Worm (Caenorhabditis elegans): Measurements from ENCODE around the gene nspg-5.

nspg-5 gene

DNA sequence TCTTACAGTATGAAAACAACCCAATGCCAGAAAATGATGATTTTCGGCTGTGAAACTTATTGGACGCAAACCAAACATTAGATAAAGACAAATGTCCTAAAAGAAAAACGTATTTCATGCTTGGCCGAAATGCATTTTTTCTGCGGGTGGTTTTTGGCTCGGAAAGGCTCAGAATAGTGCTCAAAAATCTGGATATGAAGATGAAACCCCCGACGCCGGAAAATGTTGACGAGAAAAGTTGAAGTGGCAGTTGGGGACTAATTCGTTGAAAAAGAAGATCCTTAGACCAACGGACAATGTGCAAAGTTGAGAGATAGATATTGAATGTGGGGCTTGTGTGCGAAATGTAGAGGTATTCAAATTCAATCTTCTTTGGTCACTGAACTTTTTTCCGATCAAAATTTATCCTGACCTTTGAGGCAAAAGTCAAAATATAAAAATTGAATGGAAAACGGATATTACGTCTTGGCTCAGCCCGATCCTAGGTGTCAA is 36.7 kb downstream of the nspg-5 start, which contains the start of gene flp-18:
Gene flp-18, minus strand, starts transcription at position 51 of the 492 bp plus-strand sequence.
- TF ChIP-seq tra-4 (tag; optimal IDR thresholded peaks at IDR 0.05) (no peak), scrt-1 (GFP tag; IDR thresholded peaks at IDR 0.05) (no peak), tbx-11 (GFP tag; IDR thresholded peaks at IDR 0.05) (no peak), hnd-1 (tag; optimal IDR thresholded peaks at IDR 0.05) (no peak), ceh-36 (tag; optimal IDR thresholded peaks at IDR 0.05) (no peak), sea-1 (GFP tag; conservative IDR thresholded peaks at IDR 0.05) (no peak), ama-1 (optimal IDR thresholded peaks at IDR 0.05) (no peak), ets-7 (tag; optimal IDR thresholded peaks at IDR 0.05) (no peak), F13C5.2 (tag; optimal IDR thresholded peaks at IDR 0.05) (no peak), aly-1 (tag; optimal IDR thresholded peaks at IDR 0.05) (no peak), ceh-13 (GFP tag; optimal IDR thresholded peaks at IDR 0.05) (no peak), tbx-37 (GFP tag; conservative IDR thresholded peaks at IDR 0.05) (no peak)

DNA sequence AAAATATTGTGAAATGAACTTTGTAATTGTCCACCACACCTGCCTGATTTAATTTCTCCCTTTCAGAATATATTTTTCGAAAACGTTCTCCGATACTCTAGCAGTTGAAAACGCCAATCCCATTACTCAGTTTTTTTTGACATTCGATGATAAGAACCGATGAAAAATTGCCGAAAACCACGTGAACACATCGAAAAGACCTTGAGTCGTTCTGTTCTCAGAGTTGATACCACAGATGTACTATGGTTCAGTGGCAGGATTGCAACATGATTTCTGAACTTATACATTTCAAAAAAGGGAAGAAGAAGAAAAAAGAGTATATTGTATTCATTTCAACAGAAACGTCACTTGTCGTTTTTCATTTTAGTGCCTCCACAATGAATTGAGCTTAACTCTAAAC is 38.2 kb downstream of the nspg-5 start:
- TF ChIP-seq tbx-37 (GFP tag; conservative IDR thresholded peaks at IDR 0.05) (no peak), ets-7 (tag; optimal IDR thresholded peaks at IDR 0.05) (no peak), B0310.2 (tag; optimal IDR thresholded peaks at IDR 0.05) (no peak), hmg-4 (GFP tag; optimal IDR thresholded peaks at IDR 0.05) (no peak), scrt-1 (GFP tag; IDR thresholded peaks at IDR 0.05) (no peak), tbx-11 (GFP tag; IDR thresholded peaks at IDR 0.05) (no peak), flt-1 (GFP tag; IDR thresholded peaks at IDR 0.05) (no peak), F13C5.2 (tag; optimal IDR thresholded peaks at IDR 0.05) (no peak), pes-1 (GFP tag; IDR thresholded peaks at IDR 0.05) (no peak), sea-1 (GFP tag; conservative IDR thresholded peaks at IDR 0.05) (no peak), ceh-13 (GFP tag; optimal IDR thresholded peaks at IDR 0.05) (no peak), ceh-36 (tag; optimal IDR thresholded peaks at IDR 0.05) (no peak), hmbx-1 (tag; optimal IDR thresholded peaks at IDR 0.05) (no peak), tra-4 (tag; optimal IDR thresholded peaks at IDR 0.05) (no peak), hnd-1 (tag; optimal IDR thresholded peaks at IDR 0.05) (no peak), ama-1 (optimal IDR thresholded peaks at IDR 0.05) (no peak), aly-1 (tag; optimal IDR thresholded peaks at IDR 0.05) (no peak)

DNA sequence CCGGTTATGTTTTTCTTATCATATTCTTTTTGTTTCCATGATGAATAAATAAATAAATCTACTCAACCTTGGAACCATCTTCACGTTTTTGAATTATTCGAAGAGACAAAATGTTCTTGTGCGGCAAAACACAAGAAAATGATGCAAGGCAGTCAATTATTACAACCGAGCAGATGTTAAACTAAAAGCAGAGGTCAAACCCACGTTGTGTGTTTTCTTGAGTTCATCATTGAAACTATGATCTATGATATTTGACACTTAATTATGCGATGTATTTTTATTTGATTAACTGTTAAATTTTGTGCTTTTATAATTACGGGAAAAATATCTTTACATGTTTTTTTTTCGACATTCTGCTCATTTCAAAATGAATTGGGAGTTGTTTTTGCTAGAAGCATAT is 39.7 kb downstream of the nspg-5 start:
- no peak for TF ChIP-seq ceh-13 (GFP tag; optimal IDR thresholded peaks at IDR 0.05)
- no peak for TF ChIP-seq hmg-4 (GFP tag; optimal IDR thresholded peaks at IDR 0.05)
- TF ChIP-seq ets-7 (tag; optimal IDR thresholded peaks at IDR 0.05), result no peak
- no peak for TF ChIP-seq tra-4 (tag; optimal IDR thresholded peaks at IDR 0.05)
- no peak for TF ChIP-seq flt-1 (GFP tag; IDR thresholded peaks at IDR 0.05)
- TF ChIP-seq B0310.2 (tag; optimal IDR thresholded peaks at IDR 0.05), result no peak
- TF ChIP-seq ceh-36 (tag; optimal IDR thresholded peaks at IDR 0.05), result no peak
- no peak for TF ChIP-seq hnd-1 (tag; optimal IDR thresholded peaks at IDR 0.05)
- TF ChIP-seq F13C5.2 (tag; optimal IDR thresholded peaks at IDR 0.05), result no peak

DNA sequence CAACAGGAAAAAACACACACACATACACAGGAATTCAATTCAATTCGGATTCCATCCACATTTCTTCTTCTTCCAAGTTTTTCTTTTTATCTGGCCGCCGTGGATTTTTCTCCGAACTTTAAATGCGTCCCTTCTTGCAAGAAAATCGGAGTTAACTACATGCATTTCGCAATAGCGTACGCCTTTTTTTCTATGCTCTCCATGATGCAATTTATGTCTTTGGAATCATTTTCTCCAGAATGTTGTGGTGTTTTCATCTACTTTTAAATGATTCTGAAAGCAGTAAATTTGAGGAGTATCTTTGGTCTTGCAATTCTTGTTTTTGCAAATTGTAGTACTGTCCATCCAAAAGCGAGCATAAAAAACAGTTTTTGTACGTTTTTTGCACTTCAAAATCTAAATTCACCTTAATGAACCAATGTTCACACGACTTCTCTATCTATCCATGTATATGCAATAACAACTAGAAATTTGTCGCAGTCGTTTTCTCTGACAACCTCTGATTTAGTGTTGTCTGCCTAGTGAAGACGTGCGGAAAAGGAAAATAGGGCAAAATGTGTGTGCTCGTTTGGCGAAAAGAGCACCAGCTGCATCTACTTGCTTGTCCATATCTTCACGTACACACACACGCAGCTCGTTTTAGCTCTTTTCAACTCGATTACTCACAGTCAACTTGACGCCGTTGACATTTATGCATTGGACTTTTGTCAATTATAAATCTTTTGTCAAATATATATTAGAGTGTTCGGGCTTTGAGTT is 40.7 kb downstream of the nspg-5 start:
- no peak for TF ChIP-seq ets-7 (tag; optimal IDR thresholded peaks at IDR 0.05)

DNA sequence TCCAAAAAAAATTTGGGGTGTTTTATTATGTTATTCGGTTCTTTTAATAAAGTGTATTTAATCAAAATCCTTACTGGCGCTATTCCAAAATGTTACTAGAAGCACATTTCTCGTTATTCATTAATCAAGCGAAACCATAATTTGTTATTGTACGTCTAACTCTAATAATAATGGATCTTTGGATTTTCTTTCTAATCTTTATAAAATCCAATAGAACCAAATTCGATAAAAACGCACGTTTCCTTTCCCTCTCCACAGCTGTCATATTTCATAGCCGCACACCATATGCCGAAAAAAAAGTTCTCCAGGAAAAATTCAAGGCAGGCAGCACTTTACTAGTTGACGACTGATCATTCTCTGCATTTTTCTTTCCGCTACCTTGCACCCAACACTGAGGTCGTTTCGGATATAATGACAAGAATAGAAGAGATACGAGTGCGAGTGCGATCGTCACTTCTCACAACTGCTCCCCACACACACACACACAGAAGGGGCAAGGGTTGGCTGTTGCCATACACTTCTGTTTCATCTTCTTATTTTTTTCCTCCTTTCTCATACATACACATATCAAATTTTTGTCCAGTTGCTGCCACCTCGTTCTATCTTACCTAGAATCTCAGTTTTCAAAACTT is 41.9 kb downstream of the nspg-5 start:
- TF ChIP-seq F13C5.2 (tag; optimal IDR thresholded peaks at IDR 0.05), result no peak
- no peak for TF ChIP-seq tbx-37 (GFP tag; conservative IDR thresholded peaks at IDR 0.05)
- no peak for TF ChIP-seq sea-1 (GFP tag; conservative IDR thresholded peaks at IDR 0.05)
- no peak for TF ChIP-seq ets-7 (tag; optimal IDR thresholded peaks at IDR 0.05)
- TF ChIP-seq ceh-13 (GFP tag; optimal IDR thresholded peaks at IDR 0.05), result no peak
- no peak for TF ChIP-seq ceh-36 (tag; optimal IDR thresholded peaks at IDR 0.05)

DNA sequence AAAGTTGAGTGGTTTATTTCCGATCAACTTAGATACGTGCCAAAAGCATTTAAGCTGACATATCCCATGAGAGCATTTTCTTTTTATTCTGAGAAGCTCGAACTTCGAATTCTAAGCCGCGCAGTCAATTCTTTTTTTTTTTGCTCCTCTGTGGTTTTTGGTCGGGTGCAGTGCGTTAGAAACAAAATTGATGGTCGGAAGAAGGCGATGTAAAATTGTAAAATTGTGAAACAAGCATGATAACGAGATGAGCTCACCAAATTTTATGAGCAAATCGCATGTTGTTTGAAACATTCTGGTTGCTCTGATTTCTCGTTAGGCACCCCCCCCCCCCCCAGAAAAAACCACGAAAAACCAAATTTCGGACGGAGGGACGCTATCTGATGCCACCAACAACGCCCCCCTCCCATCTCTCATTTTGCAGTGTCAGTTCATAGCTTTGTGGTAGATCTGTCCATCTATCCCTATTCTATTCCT is 42.9 kb downstream of the nspg-5 start, which contains the start of gene aqp-7:
Gene aqp-7, plus strand, starts transcription at position 427 of the 477 bp plus-strand sequence.
- TF ChIP-seq hmg-4 (GFP tag; optimal IDR thresholded peaks at IDR 0.05) (no peak), aly-1 (tag; optimal IDR thresholded peaks at IDR 0.05) (no peak), F13C5.2 (tag; optimal IDR thresholded peaks at IDR 0.05) (no peak)

DNA sequence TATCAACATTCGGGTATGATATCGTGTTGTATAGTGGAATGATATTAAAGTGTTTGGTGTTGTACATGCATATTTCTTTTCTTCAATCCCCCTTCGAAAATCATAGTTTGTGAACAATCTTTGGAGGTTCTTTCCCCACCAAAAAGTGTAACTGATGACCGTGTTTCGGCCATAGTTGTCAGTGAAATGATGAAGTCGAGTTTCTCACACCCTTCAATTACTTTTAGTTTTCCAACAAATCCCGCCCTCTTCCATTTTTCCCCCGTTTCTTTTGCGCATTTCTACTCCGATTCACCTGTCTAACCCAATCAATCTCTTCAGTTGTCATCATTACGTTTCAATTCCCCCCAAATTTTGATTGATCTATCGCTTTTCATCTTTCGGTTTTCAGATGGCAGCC is 43.3 kb downstream of the nspg-5 start:
- TF ChIP-seq tbx-11 (GFP tag; IDR thresholded peaks at IDR 0.05) (no peak), flt-1 (GFP tag; IDR thresholded peaks at IDR 0.05) (no peak), ceh-13 (GFP tag; optimal IDR thresholded peaks at IDR 0.05) (no peak), hnd-1 (tag; optimal IDR thresholded peaks at IDR 0.05) (no peak), pes-1 (GFP tag; IDR thresholded peaks at IDR 0.05) (no peak), hmg-4 (GFP tag; optimal IDR thresholded peaks at IDR 0.05) (no peak), tra-4 (tag; optimal IDR thresholded peaks at IDR 0.05) (no peak), scrt-1 (GFP tag; IDR thresholded peaks at IDR 0.05) (no peak), ceh-36 (tag; optimal IDR thresholded peaks at IDR 0.05) (no peak), B0310.2 (tag; optimal IDR thresholded peaks at IDR 0.05) (no peak), F13C5.2 (tag; optimal IDR thresholded peaks at IDR 0.05) (no peak), tbx-37 (GFP tag; conservative IDR thresholded peaks at IDR 0.05) (no peak), hmbx-1 (tag; optimal IDR thresholded peaks at IDR 0.05) (no peak), ets-7 (tag; optimal IDR thresholded peaks at IDR 0.05) (no peak), sea-1 (GFP tag; conservative IDR thresholded peaks at IDR 0.05) (no peak), aly-1 (tag; optimal IDR thresholded peaks at IDR 0.05) (no peak), ama-1 (optimal IDR thresholded peaks at IDR 0.05) (no peak)
